Worm (Caenorhabditis elegans) whole organism, L4/young adult: Measurements from ENCODE around the gene math-26.

ENCODE experiments used
- W03F9.2 ChIP-seq: fragments of 150-350 bp; optimal IDR thresholded peaks from 2 replicates; lab custom pipeline; 2014; ENCODE audit warnings: missing biosample characterization, missing genetic modification characterization
- dao-5 ChIP-seq: sonication (generic microtip); optimal IDR thresholded peaks from 2 replicates; lab custom pipeline; 2016; ENCODE audit warnings: missing genotype, missing genetic modification characterization, moderate library complexity, missing compliant biosample characterization
- him-1 ChIP-seq: sonication (generic microtip); optimal IDR thresholded peaks from 2 replicates; lab custom pipeline; 2016; ENCODE audit warnings: missing genotype, missing genetic modification reagents, missing genetic modification characterization, missing compliant biosample characterization

ce11 chrII:1724314-1724713 lies 47.1 kb upstream of the math-26 start, which contains the start of gene fbxb-11:
- TF ChIP-seq dao-5 (tag; lab: Kevin White, UChicago), result no peak
- no peak for TF ChIP-seq W03F9.2 (tag; lab: Kevin White, UChicago)
- no peak for TF ChIP-seq him-1 (tag; lab: Kevin White, UChicago)
